Worm (Caenorhabditis elegans): ENCODE measurements around the gene F41E6.5.
"Not testable (repeated sequence)": the region's sequence is repeated elsewhere in the genome, so short reads cannot be mapped to it uniquely, and the experiment has no call there.

DNA sequence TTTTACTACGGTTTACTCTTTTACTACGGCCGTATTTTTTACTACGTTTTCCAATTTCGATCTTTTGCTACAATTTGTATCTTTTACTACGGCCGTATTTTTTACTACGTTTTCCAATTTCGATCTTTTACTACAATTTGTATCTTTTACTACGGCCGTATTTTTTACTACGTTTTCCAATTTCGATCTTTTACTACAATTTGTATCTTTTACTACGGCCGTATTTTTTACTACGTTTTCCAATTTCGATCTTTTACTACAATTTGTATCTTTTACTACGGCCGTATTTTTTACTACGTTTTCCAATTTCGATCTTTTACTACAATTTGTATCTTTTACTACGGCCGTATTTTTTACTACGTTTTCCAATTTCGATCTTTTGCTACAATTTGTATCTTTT lies 28.5 kb upstream of the F41E6.5 start, which contains the start of gene F25G6.1:
- TF ChIP-seq ref-1 (GFP tag; conservative IDR thresholded peaks at IDR 0.05); cog-1 (tag; optimal IDR thresholded peaks at IDR 0.05): not testable (repeated sequence)

Measured in whole organism, midembryonic.